Worm (Caenorhabditis elegans) whole organism, L1 larva: ENCODE measurements around the gene pst-1.

Experiments
- C04F5.9 ChIP-seq: sonication (generic microtip); optimal IDR thresholded peaks from 2 replicates; lab custom pipeline; 2016; ENCODE audit warnings: missing genetic modification characterization, missing compliant biosample characterization
- C16A3.4 ChIP-seq: fragments of 150-350 bp; optimal IDR thresholded peaks from 2 replicates; lab custom pipeline; 2014; ENCODE audit warnings: missing biosample characterization, missing genetic modification characterization
- F16B12.6 ChIP-seq: fragments of 150-350 bp; optimal IDR thresholded peaks from 2 replicates; lab custom pipeline; 2014; ENCODE audit warnings: missing biosample characterization, missing genetic modification characterization
- aly-2 ChIP-seq: fragments of 150-350 bp; optimal IDR thresholded peaks from 2 replicates; lab custom pipeline; 2014; ENCODE audit warnings: missing biosample characterization, missing genetic modification characterization
- ceh-82 ChIP-seq, 3 experiments: fragments of 150-350 bp in 1 of 3; sonication (generic microtip) in 2 of 3; optimal IDR thresholded peaks; 2 replicates each; lab custom pipeline; 2014 to 2017; ENCODE audit warnings: missing biosample characterization in 3 of 3, missing genetic modification characterization in 3 of 3
- ceh-90 ChIP-seq: sonication (generic microtip); optimal IDR thresholded peaks from 2 replicates; lab custom pipeline; 2016; ENCODE audit warnings: missing genetic modification characterization, missing compliant biosample characterization
- efl-1 ChIP-seq, 4 experiments: fragments of 150-350 bp; optimal IDR thresholded peaks in 3 of 4; peaks in 1 of 4; 1 replicate in 1 of 4; 2 replicates in 3 of 4; lab custom pipeline; 2014; ENCODE audit warnings: missing biosample characterization in 2 of 4, missing genetic modification characterization in 2 of 4, missing genetic modification reagents in 2 of 4
- elt-2 ChIP-seq: sonication (generic microtip); optimal IDR thresholded peaks from 2 replicates; lab custom pipeline; 2016; ENCODE audit warnings: missing genetic modification characterization, mild to moderate bottlenecking, inconsistent platforms, missing compliant biosample characterization, missing genetic modification reagents
- fkh-4 ChIP-seq: sonication (generic microtip); optimal IDR thresholded peaks from 2 replicates; lab custom pipeline; 2016; ENCODE audit warnings: missing compliant biosample characterization, missing genetic modification characterization, borderline replicate concordance
- fkh-8 ChIP-seq: sonication (generic microtip); optimal IDR thresholded peaks from 2 replicates; lab custom pipeline; 2016; ENCODE audit warnings: mild to moderate bottlenecking, missing genetic modification characterization, missing compliant biosample characterization
- fos-1 ChIP-seq: fragments of 150-350 bp; optimal IDR thresholded peaks from 2 replicates; lab custom pipeline; 2014; ENCODE audit warnings: missing biosample characterization, missing genetic modification characterization
- grh-1 ChIP-seq: fragments of 200-800 bp; sonication (Bioruptor generic); IDR thresholded peaks from 2 replicates; pipeline ENCODE4 v1.3.6; 2022; ENCODE audit warnings: missing genetic modification reagents, missing genetic modification characterization, missing compliant biosample characterization
- hlh-4 ChIP-seq: sonication (generic microtip); optimal IDR thresholded peaks from 2 replicates; lab custom pipeline; 2016; ENCODE audit warnings: mild to moderate bottlenecking, missing genetic modification characterization, missing compliant biosample characterization
- isw-1 ChIP-seq: fragments of 200-800 bp; sonication (Bioruptor generic); IDR thresholded peaks from 2 replicates; pipeline ENCODE4 v1.3.6; 2022; ENCODE audit warnings: missing genetic modification characterization, missing compliant biosample characterization
- jun-1 ChIP-seq: fragments of 150-350 bp; optimal IDR thresholded peaks from 2 replicates; lab custom pipeline; 2014; ENCODE audit warnings: missing biosample characterization, missing genetic modification reagents, missing genetic modification characterization
- lin-15B ChIP-seq: fragments of 150-350 bp; sonication (generic microtip); optimal IDR thresholded peaks from 3 replicates; lab custom pipeline; 2014; ENCODE audit warnings: missing biosample characterization, missing genetic modification characterization
- lin-39 ChIP-seq: fragments of 150-350 bp; optimal IDR thresholded peaks from 2 replicates; lab custom pipeline; 2014; ENCODE audit warnings: missing biosample characterization, missing genetic modification reagents, missing genetic modification characterization
- lir-3 ChIP-seq: sonication (generic microtip); optimal IDR thresholded peaks from 2 replicates; lab custom pipeline; 2016; ENCODE audit warnings: mild to moderate bottlenecking, missing genetic modification characterization, moderate library complexity, missing compliant biosample characterization; ENCODE audit not compliant: poor library complexity
- lsy-2 ChIP-seq, 2 experiments: fragments of 150-350 bp; optimal IDR thresholded peaks; 2 replicates each; lab custom pipeline; 2014; ENCODE audit warnings: missing biosample characterization in 2 of 2, missing genetic modification characterization in 2 of 2
- mab-9 ChIP-seq: fragments of 200-800 bp; sonication (Bioruptor generic); IDR thresholded peaks from 2 replicates; pipeline ENCODE4 v1.3.6; 2022; ENCODE audit warnings: missing genetic modification reagents, missing genetic modification characterization, missing compliant biosample characterization
- mef-2 ChIP-seq: fragments of 150-350 bp; optimal IDR thresholded peaks from 2 replicates; lab custom pipeline; 2014; ENCODE audit warnings: missing biosample characterization, missing genetic modification characterization
- mep-1 ChIP-seq: fragments of 150-350 bp; optimal IDR thresholded peaks from 2 replicates; lab custom pipeline; 2014; ENCODE audit warnings: missing biosample characterization, missing genetic modification characterization
- nhr-12 ChIP-seq: sonication (generic microtip); optimal IDR thresholded peaks from 2 replicates; lab custom pipeline; 2017; ENCODE audit warnings: missing biosample characterization, missing genetic modification characterization
- nhr-19 ChIP-seq: fragments of 200-800 bp; sonication (Bioruptor generic); conservative IDR thresholded peaks from 2 replicates; pipeline ENCODE4 v1.3.6; 2022; ENCODE audit warnings: missing genetic modification characterization, missing compliant biosample characterization
- nhr-20 ChIP-seq: sonication (generic microtip); optimal IDR thresholded peaks from 2 replicates; lab custom pipeline; 2016; ENCODE audit warnings: mild to moderate bottlenecking, missing genetic modification characterization, missing compliant biosample characterization
- nhr-237 ChIP-seq: fragments of 150-350 bp; optimal IDR thresholded peaks from 2 replicates; lab custom pipeline; 2014; ENCODE audit warnings: missing biosample characterization, missing genetic modification characterization
- nhr-47 ChIP-seq: sonication (generic microtip); optimal IDR thresholded peaks from 2 replicates; lab custom pipeline; 2016; ENCODE audit warnings: mild to moderate bottlenecking, missing genetic modification characterization, moderate library complexity, missing compliant biosample characterization
- nhr-71 ChIP-seq: sonication (generic microtip); optimal IDR thresholded peaks from 2 replicates; lab custom pipeline; 2016; ENCODE audit warnings: mild to moderate bottlenecking, missing genetic modification characterization, moderate library complexity, missing compliant biosample characterization
- nhr-76 ChIP-seq: sonication (generic microtip); optimal IDR thresholded peaks from 2 replicates; lab custom pipeline; 2017; ENCODE audit warnings: missing biosample characterization, missing genetic modification characterization
- nhr-84 ChIP-seq: sonication (generic microtip); optimal IDR thresholded peaks from 2 replicates; lab custom pipeline; 2017; ENCODE audit warnings: missing biosample characterization, missing genetic modification characterization
- nhr-90 ChIP-seq: sonication (generic microtip); optimal IDR thresholded peaks from 2 replicates; lab custom pipeline; 2016; ENCODE audit warnings: mild to moderate bottlenecking, missing genetic modification characterization, missing compliant biosample characterization; ENCODE audit not compliant: poor library complexity
- pag-3 ChIP-seq: sonication (generic microtip); optimal IDR thresholded peaks from 2 replicates; lab custom pipeline; 2017; ENCODE audit warnings: missing genetic modification characterization, mild to moderate bottlenecking, missing compliant biosample characterization, antibody characterized with exemption, borderline replicate concordance; ENCODE audit not compliant: insufficient read depth
- pqm-1 ChIP-seq: sonication (generic microtip); optimal IDR thresholded peaks from 3 replicates; lab custom pipeline; 2017; ENCODE audit warnings: missing biosample characterization, missing genetic modification characterization
- skn-1 ChIP-seq: fragments of 150-350 bp; optimal IDR thresholded peaks from 2 replicates; lab custom pipeline; 2014; ENCODE audit warnings: missing biosample characterization, missing genetic modification characterization
- snpc-4 ChIP-seq: fragments of 150-350 bp; optimal IDR thresholded peaks from 2 replicates; lab custom pipeline; 2014; ENCODE audit warnings: missing biosample characterization, missing genetic modification characterization
- snu-23 ChIP-seq: sonication (generic microtip); optimal IDR thresholded peaks from 2 replicates; lab custom pipeline; 2016; ENCODE audit warnings: missing genetic modification characterization, missing compliant biosample characterization
- sox-4 ChIP-seq: sonication (generic microtip); optimal IDR thresholded peaks from 2 replicates; lab custom pipeline; 2016; ENCODE audit warnings: missing genetic modification characterization, missing compliant biosample characterization
- sptf-1 ChIP-seq: fragments of 150-350 bp; optimal IDR thresholded peaks from 2 replicates; lab custom pipeline; 2014; ENCODE audit warnings: missing biosample characterization, missing genetic modification characterization
- swsn-7 ChIP-seq: sonication (generic microtip); optimal IDR thresholded peaks from 2 replicates; lab custom pipeline; 2016; ENCODE audit warnings: missing genetic modification characterization, missing compliant biosample characterization
- tbx-2 ChIP-seq: sonication (generic microtip); optimal IDR thresholded peaks from 2 replicates; lab custom pipeline; 2016; ENCODE audit warnings: missing genetic modification characterization, missing compliant biosample characterization
- unc-62 ChIP-seq: fragments of 150-350 bp; optimal IDR thresholded peaks from 2 replicates; lab custom pipeline; 2014; ENCODE audit warnings: missing biosample characterization, missing genetic modification reagents, missing genetic modification characterization
- xbp-1 ChIP-seq: sonication (generic microtip); optimal IDR thresholded peaks from 2 replicates; lab custom pipeline; 2016; ENCODE audit warnings: missing genetic modification characterization, missing compliant biosample characterization
- zag-1 ChIP-seq: fragments of 150-350 bp; optimal IDR thresholded peaks from 2 replicates; lab custom pipeline; 2014; ENCODE audit warnings: missing biosample characterization, missing genetic modification characterization
- ztf-11 ChIP-seq, 2 experiments: sonication (generic microtip); optimal IDR thresholded peaks; 2 replicates each; lab custom pipeline; 2016 to 2017; ENCODE audit warnings: missing genetic modification characterization in 2 of 2, missing biosample characterization in 1 of 2, missing compliant biosample characterization in 1 of 2

pst-1 gene

ce11 chrV:5928006-5928405 is 15.3 kb upstream of the pst-1 start:
- TF ChIP-seq mef-2 (tag; lab: Kevin White, UChicago), result no peak
- no peak for TF ChIP-seq snpc-4 (tag; lab: Kevin White, UChicago)
- TF ChIP-seq tbx-2 (tag; lab: Kevin White, UChicago), result no peak
- TF ChIP-seq efl-1 (optimal IDR thresholded peaks at IDR 0.05; lab: Kevin White, UChicago), result no peak
- TF ChIP-seq efl-1 (GFP tag; optimal IDR thresholded peaks at IDR 0.05 in 1 of 2; lab: Kevin White, UChicago), result peak in 1 of 2 experiments; percentile 89
- TF ChIP-seq nhr-12 (tag; lab: Kevin White, UChicago), result no peak
- TF ChIP-seq nhr-47 (tag; lab: Kevin White, UChicago), result no peak

- TF ChIP-seq elt-2 (tag; lab: Kevin White, UChicago), result peak; percentile 37
- no peak for TF ChIP-seq nhr-84 (tag; lab: Kevin White, UChicago)
- no peak for TF ChIP-seq pag-3
- TF ChIP-seq nhr-76, result no peak
These were observed 12.7 kb upstream of the pst-1 start, which contains the start of gene galt-1 for ce11 chrV:5930588-5930987. TSS of gene galt-1 (plus strand) at chrV:5930905.

ce11 chrV:5936691-5937090 is 6.6 kb upstream of the pst-1 start, which contains the start of the genes M03F8.5 and M03F8.7:
TSS of gene M03F8.5 (minus strand) at chrV:5936791.
TSS of gene M03F8.7 (plus strand) at chrV:5936939.
- TF ChIP-seq efl-1 (optimal IDR thresholded peaks at IDR 0.05; lab: Kevin White, UChicago) (no peak), efl-1 (GFP tag; optimal IDR thresholded peaks at IDR 0.05 in 1 of 2; lab: Kevin White, UChicago) (no peak), nhr-47 (tag; lab: Kevin White, UChicago) (no peak), nhr-20 (tag; lab: Kevin White, UChicago) (no peak), hlh-4 (tag; lab: Kevin White, UChicago) (no peak)

- peak; percentile 77 for TF ChIP-seq xbp-1 (tag; lab: Kevin White, UChicago)
- no peak for TF ChIP-seq pqm-1
- peak; percentile 37 for TF ChIP-seq sox-4 (tag; lab: Kevin White, UChicago)
- TF ChIP-seq ceh-90, result peak; percentile 30
- 0 out of 2 replicates have a peak, but pooled peaks have one; percentile 34 for TF ChIP-seq mab-9 (GFP tag; lab: Robert Waterston, UW)
- no peak for TF ChIP-seq lin-15B (tag; lab: Kevin White, UChicago)
- TF ChIP-seq lin-39 (tag; lab: Kevin White, UChicago), result peak; percentile 62
- TF ChIP-seq jun-1 (tag; lab: Kevin White, UChicago), result peak; percentile 35
- no peak for TF ChIP-seq zag-1
- TF ChIP-seq nhr-71 (tag; lab: Kevin White, UChicago), result peak; percentile 76
- TF ChIP-seq fos-1 (tag; lab: Kevin White, UChicago), result peak; percentile 36
- peak; percentile 11 for TF ChIP-seq lir-3 (tag; lab: Kevin White, UChicago)
- TF ChIP-seq C04F5.9 (tag; lab: Kevin White, UChicago), result peak; percentile 3
- peak; percentile 68 for TF ChIP-seq grh-1
- no peak for TF ChIP-seq sptf-1 (tag; lab: Kevin White, UChicago)
- TF ChIP-seq pag-3, result no peak
- TF ChIP-seq nhr-90 (tag; lab: Kevin White, UChicago), result peak; percentile 59
- TF ChIP-seq nhr-20 (tag; lab: Kevin White, UChicago), result peak; percentile 49
- no peak for TF ChIP-seq nhr-12 (tag; lab: Kevin White, UChicago)
- peak; percentile 73 for TF ChIP-seq snu-23 (GFP tag; lab: Kevin White, UChicago)
- no peak for TF ChIP-seq unc-62
- peak; percentile 30 for TF ChIP-seq F16B12.6
- TF ChIP-seq efl-1 (optimal IDR thresholded peaks at IDR 0.05; lab: Kevin White, UChicago), result peak; percentile 99 to 100
- TF ChIP-seq efl-1 (GFP tag; optimal IDR thresholded peaks at IDR 0.05 in 1 of 2; lab: Kevin White, UChicago), result peak; percentile 100
- no peak for TF ChIP-seq nhr-19
- peak; percentile 42 for TF ChIP-seq isw-1 (GFP tag; lab: Robert Waterston, UW)
- no peak for TF ChIP-seq fkh-8 (tag; lab: Kevin White, UChicago)
- TF ChIP-seq skn-1, result peak; percentile 68
- TF ChIP-seq lsy-2 (tag; optimal IDR thresholded peaks at IDR 0.05; lab: Kevin White, UChicago), result peak; percentile 72 to 78
- TF ChIP-seq nhr-237 (tag; lab: Kevin White, UChicago), result no peak
- TF ChIP-seq tbx-2 (tag; lab: Kevin White, UChicago), result peak; percentile 61
- peak; percentile 18 for TF ChIP-seq C16A3.4 (tag; lab: Kevin White, UChicago)
- peak; percentile 59 for TF ChIP-seq swsn-7 (tag; lab: Kevin White, UChicago)
- peak; percentile 67 for TF ChIP-seq mep-1 (tag; lab: Kevin White, UChicago)
- TF ChIP-seq ztf-11 (tag; optimal IDR thresholded peaks at IDR 0.05; lab: Kevin White, UChicago), result no peak
- peak; percentile 69 for TF ChIP-seq aly-2 (tag; lab: Kevin White, UChicago)
- peak; percentile 38 for TF ChIP-seq snpc-4 (tag; lab: Kevin White, UChicago)
- peak; percentile 57 to 73 (median 59) for TF ChIP-seq ceh-82 (tag; optimal IDR thresholded peaks at IDR 0.05; lab: Kevin White, UChicago)
- TF ChIP-seq fkh-4 (tag; lab: Kevin White, UChicago), result peak; percentile 3
These were observed 3.7 kb upstream of the pst-1 start, which contains the start of gene syf-3 for ce11 chrV:5939503-5940072. TSS of gene syf-3 (plus strand) at chrV:5940022.
